Worm (Caenorhabditis elegans) whole organism, early embryonic: ENCODE measurements around the gene fipr-15.

Experiments
- B0310.2 ChIP-seq: sonication (generic microtip); optimal IDR thresholded peaks from 2 replicates; lab custom pipeline; 2016; ENCODE audit warnings: mild to moderate bottlenecking, missing genetic modification characterization, missing compliant biosample characterization
- F13C5.2 ChIP-seq: sonication (generic microtip); optimal IDR thresholded peaks from 2 replicates; lab custom pipeline; 2017; ENCODE audit warnings: mild to moderate bottlenecking, missing genetic modification characterization, inconsistent platforms, missing compliant biosample characterization
- aly-1 ChIP-seq: sonication (generic microtip); optimal IDR thresholded peaks from 2 replicates; lab custom pipeline; 2016; ENCODE audit warnings: missing genetic modification characterization, missing compliant biosample characterization
- ama-1 ChIP-seq: fragments of 150-350 bp; optimal IDR thresholded peaks from 2 replicates; lab custom pipeline; 2014
- ceh-13 ChIP-seq: fragments of 200-800 bp; sonication (Bioruptor generic); optimal IDR thresholded peaks from 2 replicates; lab custom pipeline; 2018; ENCODE audit warnings: mild to moderate bottlenecking, missing genetic modification characterization, missing compliant biosample characterization
- ceh-36 ChIP-seq: sonication (generic microtip); optimal IDR thresholded peaks from 2 replicates; lab custom pipeline; 2016; ENCODE audit warnings: missing genetic modification characterization, inconsistent platforms, missing compliant biosample characterization
- ets-7 ChIP-seq: sonication (generic microtip); optimal IDR thresholded peaks from 2 replicates; lab custom pipeline; 2016; ENCODE audit warnings: missing genotype, missing genetic modification characterization, missing compliant biosample characterization
- flt-1 ChIP-seq: fragments of 200-800 bp; sonication (Bioruptor generic); IDR thresholded peaks from 2 replicates; pipeline ENCODE4 v1.3.6; 2022; ENCODE audit warnings: missing genetic modification characterization, missing compliant biosample characterization
- hmbx-1 ChIP-seq: sonication (generic microtip); optimal IDR thresholded peaks from 2 replicates; lab custom pipeline; 2016; ENCODE audit warnings: mild to moderate bottlenecking, missing genetic modification characterization, missing compliant biosample characterization
- hmg-4 ChIP-seq: fragments of 200-800 bp; sonication (Bioruptor generic); optimal IDR thresholded peaks from 2 replicates; lab custom pipeline; 2018; ENCODE audit warnings: mild to moderate bottlenecking, missing genetic modification characterization, missing compliant biosample characterization
- hnd-1 ChIP-seq: sonication (generic microtip); optimal IDR thresholded peaks from 2 replicates; lab custom pipeline; 2016; ENCODE audit warnings: missing genetic modification characterization, missing compliant biosample characterization
- pes-1 ChIP-seq: fragments of 200-800 bp; sonication (Bioruptor generic); IDR thresholded peaks from 2 replicates; pipeline ENCODE4 v1.3.6; 2022; ENCODE audit warnings: missing genetic modification reagents, missing genetic modification characterization, missing compliant biosample characterization
- scrt-1 ChIP-seq: fragments of 200-800 bp; sonication (Bioruptor generic); IDR thresholded peaks from 2 replicates; pipeline ENCODE4 v1.3.6; 2022; ENCODE audit warnings: missing genetic modification characterization, missing compliant biosample characterization
- sea-1 ChIP-seq: fragments of 200-800 bp; sonication (Bioruptor generic); conservative IDR thresholded peaks from 2 replicates; pipeline ENCODE4 v1.3.6; 2022; ENCODE audit warnings: missing genetic modification characterization, missing compliant biosample characterization
- tbx-11 ChIP-seq: fragments of 200-800 bp; sonication (Bioruptor generic); IDR thresholded peaks from 2 replicates; pipeline ENCODE4 v1.3.6; 2022; ENCODE audit warnings: missing genetic modification characterization, missing compliant biosample characterization
- tbx-37 ChIP-seq: fragments of 200-800 bp; sonication (Bioruptor generic); conservative IDR thresholded peaks from 2 replicates; pipeline ENCODE4 v1.3.6; 2022; ENCODE audit warnings: missing genetic modification reagents, missing genetic modification characterization, missing compliant biosample characterization
- tra-4 ChIP-seq: sonication (generic microtip); optimal IDR thresholded peaks from 2 replicates; lab custom pipeline; 2017; ENCODE audit warnings: missing genetic modification characterization, missing compliant biosample characterization

The fipr-15 gene

ce11 chrIV:10854042-10854441 is 26.3 kb upstream of the fipr-15 start:
- TF ChIP-seq scrt-1 (no peak), ets-7 (tag; lab: Kevin White, UChicago) (no peak), hnd-1 (tag; lab: Kevin White, UChicago) (no peak), aly-1 (no peak), flt-1 (no peak), ama-1 (no peak), hmg-4 (GFP tag; lab: Kevin White, UChicago) (no peak), B0310.2 (no peak), ceh-13 (GFP tag; lab: Kevin White, UChicago) (no peak), pes-1 (GFP tag; lab: Robert Waterston, UW) (no peak), tbx-37 (GFP tag; lab: Robert Waterston, UW) (no peak)

- TF ChIP-seq tra-4 = no peak
- no peak for TF ChIP-seq sea-1
- no peak for TF ChIP-seq tbx-37 (GFP tag; lab: Robert Waterston, UW)
- no peak for TF ChIP-seq ama-1
- no peak for TF ChIP-seq hmbx-1 (tag; lab: Kevin White, UChicago)
- no peak for TF ChIP-seq B0310.2
- TF ChIP-seq hnd-1 (tag; lab: Kevin White, UChicago) = no peak
- no peak for TF ChIP-seq aly-1
- TF ChIP-seq tbx-11 (GFP tag; lab: Robert Waterston, UW) = no peak
- no peak for TF ChIP-seq hmg-4 (GFP tag; lab: Kevin White, UChicago)
- TF ChIP-seq ceh-13 (GFP tag; lab: Kevin White, UChicago) = no peak
- no peak for TF ChIP-seq pes-1 (GFP tag; lab: Robert Waterston, UW)
- TF ChIP-seq flt-1 = no peak
- TF ChIP-seq scrt-1 = no peak
- TF ChIP-seq ets-7 (tag; lab: Kevin White, UChicago) = no peak
Observed at ce11 chrIV:10855049-10855448, 25.3 kb upstream of the fipr-15 start, which contains the start of gene T11G6.3. Gene T11G6.3, minus strand, starts transcription at chrIV:10855237.

DNA sequence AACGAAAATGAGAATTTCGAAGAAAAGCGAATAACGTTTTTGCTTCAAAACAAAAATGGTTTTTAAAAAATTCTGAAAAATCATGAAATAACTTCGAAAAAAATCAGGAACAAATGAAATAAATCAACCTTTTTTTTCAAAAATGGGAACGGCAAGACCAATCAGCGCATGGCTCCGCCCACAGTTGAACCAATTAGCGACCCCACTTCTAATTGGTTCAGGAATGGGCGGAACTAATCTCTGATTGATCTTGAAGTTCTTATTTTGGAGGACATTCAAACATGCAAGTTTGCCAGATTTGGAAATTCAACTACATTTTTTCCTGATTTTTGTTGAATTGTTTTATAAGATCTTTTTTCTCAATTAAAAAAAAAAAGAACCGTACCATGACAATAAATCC is 24.4 kb upstream of the fipr-15 start:
- TF ChIP-seq aly-1 (no peak), ama-1 (no peak), hmbx-1 (tag; lab: Kevin White, UChicago) (no peak), ets-7 (tag; lab: Kevin White, UChicago) (no peak), sea-1 (no peak), flt-1 (no peak), tra-4 (no peak), scrt-1 (no peak), tbx-11 (GFP tag; lab: Robert Waterston, UW) (no peak), ceh-36 (tag; lab: Kevin White, UChicago) (no peak), pes-1 (GFP tag; lab: Robert Waterston, UW) (no peak), B0310.2 (no peak), tbx-37 (GFP tag; lab: Robert Waterston, UW) (no peak), ceh-13 (GFP tag; lab: Kevin White, UChicago) (no peak), F13C5.2 (tag; lab: Kevin White, UChicago) (no peak), hmg-4 (GFP tag; lab: Kevin White, UChicago) (no peak), hnd-1 (tag; lab: Kevin White, UChicago) (no peak)

ce11 chrIV:10858300-10859016 is 21.9 kb upstream of the fipr-15 start, which contains the start of the genes T11G6.2 and hars-1:
Gene T11G6.2, minus strand, starts transcription at chrIV:10858496.
Gene hars-1, plus strand, starts transcription at chrIV:10858957.
- TF ChIP-seq B0310.2 = no peak
- TF ChIP-seq F13C5.2 (tag; lab: Kevin White, UChicago) = no peak
- no peak for TF ChIP-seq ets-7 (tag; lab: Kevin White, UChicago)
- TF ChIP-seq ama-1 = no peak
- no peak for TF ChIP-seq pes-1 (GFP tag; lab: Robert Waterston, UW)
- no peak for TF ChIP-seq ceh-36 (tag; lab: Kevin White, UChicago)
- no peak for TF ChIP-seq hmg-4 (GFP tag; lab: Kevin White, UChicago)
- no peak for TF ChIP-seq aly-1
- no peak for TF ChIP-seq tbx-11 (GFP tag; lab: Robert Waterston, UW)
- TF ChIP-seq scrt-1 = no peak
- no peak for TF ChIP-seq tbx-37 (GFP tag; lab: Robert Waterston, UW)
- no peak for TF ChIP-seq flt-1
- TF ChIP-seq ceh-13 (GFP tag; lab: Kevin White, UChicago) = no peak
- TF ChIP-seq sea-1 = no peak
- TF ChIP-seq tra-4 = no peak
- TF ChIP-seq hmbx-1 (tag; lab: Kevin White, UChicago) = no peak
- no peak for TF ChIP-seq hnd-1 (tag; lab: Kevin White, UChicago)

ce11 chrIV:10861102-10861501 is 19.3 kb upstream of the fipr-15 start, which contains the start of gene rbm-22:
Gene rbm-22, plus strand, starts transcription at chrIV:10861402.
- TF ChIP-seq hnd-1 (tag; lab: Kevin White, UChicago) (no peak), flt-1 (no peak), tbx-37 (GFP tag; lab: Robert Waterston, UW) (no peak), tra-4 (no peak), B0310.2 (no peak)

- TF ChIP-seq ets-7 (tag; lab: Kevin White, UChicago) = no peak
- TF ChIP-seq aly-1 = no peak
- no peak for TF ChIP-seq tra-4
- no peak for TF ChIP-seq ama-1
- TF ChIP-seq ceh-13 (GFP tag; lab: Kevin White, UChicago) = no peak
- no peak for TF ChIP-seq hnd-1 (tag; lab: Kevin White, UChicago)
- TF ChIP-seq B0310.2 = no peak
- TF ChIP-seq flt-1 = no peak
- TF ChIP-seq hmg-4 (GFP tag; lab: Kevin White, UChicago) = no peak
- no peak for TF ChIP-seq scrt-1
- no peak for TF ChIP-seq F13C5.2 (tag; lab: Kevin White, UChicago)
- no peak for TF ChIP-seq tbx-37 (GFP tag; lab: Robert Waterston, UW)
- no peak for TF ChIP-seq ceh-36 (tag; lab: Kevin White, UChicago)
- no peak for TF ChIP-seq sea-1
- TF ChIP-seq hmbx-1 (tag; lab: Kevin White, UChicago) = no peak
Observed at ce11 chrIV:10864031-10864430, 16.3 kb upstream of the fipr-15 start, which contains the start of gene nish-1. Gene nish-1, plus strand, starts transcription at chrIV:10864331.
